Worm (Caenorhabditis elegans) whole organism, L4/young adult: ENCODE data around the gene nhr-30.

Experiments
- W03F9.2 ChIP-seq: fragments of 150-350 bp; optimal IDR thresholded peaks from 2 replicates; lab custom pipeline; 2014; ENCODE audit warnings: missing biosample characterization, missing genetic modification characterization
- him-1 ChIP-seq: sonication (generic microtip); optimal IDR thresholded peaks from 2 replicates; lab custom pipeline; 2016; ENCODE audit warnings: missing genotype, missing genetic modification reagents, missing genetic modification characterization, missing compliant biosample characterization

ce11 chrV:9062341-9062740 lies 17.4 kb downstream of the nhr-30 start, which contains the start of gene C25E10.12:
- TF ChIP-seq W03F9.2 (tag; lab: Kevin White, UChicago) (no peak), him-1 (tag; lab: Kevin White, UChicago) (no peak)
